Fruit fly (Drosophila melanogaster): Measurements from ENCODE around the gene Rev1.

The Rev1 gene

DNA sequence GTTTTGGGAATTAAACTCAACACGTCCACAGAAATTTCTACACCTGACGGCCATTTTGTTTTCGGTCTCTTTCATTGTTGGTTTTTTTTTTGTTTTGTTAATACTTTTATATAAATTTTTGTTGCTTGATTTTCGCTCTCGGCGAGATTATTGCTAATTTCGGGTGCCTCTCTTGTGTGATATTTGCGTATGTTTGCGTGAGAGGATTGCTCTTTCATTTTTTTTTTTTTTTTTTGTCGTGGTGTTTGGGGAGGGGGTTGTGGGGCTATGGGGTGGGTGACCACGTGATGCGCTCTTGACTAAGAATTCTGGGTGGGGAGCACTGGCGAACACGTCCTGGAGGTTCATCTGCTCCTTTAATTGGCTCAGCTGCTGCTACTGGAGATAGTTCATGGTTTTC lies 28.3 kb upstream of the Rev1 start:
- TF ChIP-seq CG8478 (optimal IDR thresholded peaks at IDR 0.05) = no peak
- no peak for TF ChIP-seq psq (optimal IDR thresholded peaks at IDR 0.05)
- TF ChIP-seq pan (optimal IDR thresholded peaks at IDR 0.05) = no peak
- TF ChIP-seq EcR (GFP tag; optimal IDR thresholded peaks at IDR 0.05) = no peak
- TF ChIP-seq Dll (optimal IDR thresholded peaks at IDR 0.05) = no peak
- TF ChIP-seq usp (GFP tag; optimal IDR thresholded peaks at IDR 0.05) = no peak

DNA sequence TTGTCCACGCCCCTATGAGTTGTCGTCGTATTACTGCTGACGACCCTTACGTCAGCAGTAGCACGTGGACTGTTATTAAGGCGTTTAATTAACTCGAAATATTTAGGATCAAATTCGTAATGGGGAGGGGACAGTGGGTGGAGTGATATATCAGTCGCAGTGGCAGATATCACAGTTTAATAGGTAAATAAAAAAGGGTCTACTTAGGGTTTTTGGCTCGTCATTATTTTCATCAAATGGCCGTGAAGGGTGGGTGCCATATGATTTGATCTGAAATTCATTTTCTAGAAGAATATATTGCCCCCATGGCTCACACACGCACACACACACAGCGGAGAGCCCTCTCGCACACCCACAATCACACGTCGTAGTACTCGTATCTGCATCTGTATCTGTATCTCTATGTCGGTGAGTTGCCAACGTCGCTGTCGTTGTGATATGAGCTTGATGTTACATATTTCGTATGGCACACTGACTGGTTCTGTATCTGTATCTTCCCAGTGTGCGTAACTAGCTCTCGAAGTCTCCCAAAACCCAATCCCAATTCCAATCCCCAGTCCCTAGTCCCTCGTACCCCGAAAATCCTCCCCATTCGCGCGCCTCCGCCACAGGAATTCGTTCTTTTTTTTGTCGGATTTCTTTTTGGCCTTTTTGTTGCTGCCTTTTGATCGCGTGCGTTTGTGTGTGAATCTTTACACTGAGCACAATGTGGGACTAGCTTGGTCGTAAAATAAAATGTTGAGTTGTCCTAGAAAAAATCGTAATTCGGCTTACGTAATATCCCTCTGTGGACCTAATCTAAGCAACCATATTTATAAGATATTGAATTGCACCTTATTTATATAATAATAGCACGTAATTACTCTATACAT lies 27.4 kb upstream of the Rev1 start:
- TF ChIP-seq pan (optimal IDR thresholded peaks at IDR 0.05) (no peak), CG8478 (optimal IDR thresholded peaks at IDR 0.05) (no peak), psq (optimal IDR thresholded peaks at IDR 0.05) (no peak), Dll (optimal IDR thresholded peaks at IDR 0.05) (no peak), EcR (GFP tag; optimal IDR thresholded peaks at IDR 0.05) (no peak), usp (GFP tag; optimal IDR thresholded peaks at IDR 0.05) (no peak)

dm6 chr3L:627370-627769 lies 26.8 kb upstream of the Rev1 start:
- no peak for TF ChIP-seq Dll (optimal IDR thresholded peaks at IDR 0.05)
- TF ChIP-seq psq (optimal IDR thresholded peaks at IDR 0.05) = no peak
- TF ChIP-seq pan (optimal IDR thresholded peaks at IDR 0.05) = no peak
- TF ChIP-seq CG8478 (optimal IDR thresholded peaks at IDR 0.05) = no peak

- TF ChIP-seq usp (GFP tag; optimal IDR thresholded peaks at IDR 0.05) (no peak), EcR (GFP tag; optimal IDR thresholded peaks at IDR 0.05) (peak in 1 of 2 experiments; percentile 61), psq (optimal IDR thresholded peaks at IDR 0.05) (no peak), CG8478 (optimal IDR thresholded peaks at IDR 0.05) (peak; percentile 49), pan (optimal IDR thresholded peaks at IDR 0.05) (no peak), Dll (optimal IDR thresholded peaks at IDR 0.05) (peak; percentile 70)
Measured at dm6 chr3L:627819-628601, 26.2 kb upstream of the Rev1 start.

DNA sequence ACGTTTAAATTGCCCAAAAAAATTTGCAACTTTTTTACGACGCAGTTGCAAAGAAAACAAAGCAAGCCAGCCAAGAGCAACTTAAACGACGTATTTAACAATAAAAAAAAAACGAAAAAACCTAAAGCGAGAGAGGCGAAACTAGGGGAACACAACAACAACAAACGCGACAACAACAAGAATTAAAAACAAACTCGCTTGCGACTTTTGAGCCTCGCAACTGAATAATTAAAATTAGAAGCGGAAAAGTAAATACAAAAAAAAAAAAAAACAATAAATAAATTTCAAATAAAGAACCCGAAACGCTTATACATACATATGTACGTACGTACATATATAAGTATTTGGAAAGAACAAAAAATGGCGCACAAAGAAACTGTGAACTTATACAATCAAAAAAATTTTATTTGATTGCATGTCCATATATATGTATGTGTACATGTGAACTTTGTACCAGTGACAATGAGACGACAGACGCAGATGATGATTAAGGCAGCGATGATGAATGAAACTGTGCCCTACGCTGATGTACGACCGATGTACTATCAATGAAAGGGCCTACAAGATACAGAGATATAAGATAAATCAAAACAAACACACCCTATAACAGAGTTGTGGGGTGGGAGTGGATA lies 25.4 kb upstream of the Rev1 start:
- no peak for TF ChIP-seq psq (optimal IDR thresholded peaks at IDR 0.05)
- TF ChIP-seq pan (optimal IDR thresholded peaks at IDR 0.05) = no peak

DNA sequence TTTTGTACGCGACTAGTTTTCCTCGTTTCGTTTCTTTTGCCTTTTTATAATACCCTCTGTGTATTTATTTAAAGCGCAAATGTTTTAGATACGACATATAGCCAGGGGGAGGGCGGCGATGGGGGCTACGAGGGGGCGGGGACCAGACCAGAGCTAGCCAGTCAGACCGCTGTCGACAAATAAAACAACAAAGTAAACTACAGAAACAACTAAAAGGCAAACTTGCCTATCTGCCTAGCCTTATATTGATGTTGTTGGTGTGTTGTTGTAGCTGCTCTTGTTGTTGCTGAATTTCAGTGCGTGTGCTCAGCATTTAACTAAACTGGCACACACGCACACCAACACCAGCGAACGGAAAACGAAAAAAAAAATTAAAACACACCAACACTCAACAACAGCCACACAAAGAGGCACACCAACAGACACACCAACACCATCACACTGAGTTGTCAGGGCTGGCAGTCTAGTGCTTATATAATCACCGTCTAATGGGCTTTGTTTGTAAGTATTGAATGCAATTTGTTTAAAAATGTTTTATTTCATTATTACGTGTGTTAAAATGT lies 24.7 kb upstream of the Rev1 start:
- TF ChIP-seq EcR (GFP tag; optimal IDR thresholded peaks at IDR 0.05) (no peak), usp (GFP tag; optimal IDR thresholded peaks at IDR 0.05) (no peak), pan (optimal IDR thresholded peaks at IDR 0.05) (no peak), psq (optimal IDR thresholded peaks at IDR 0.05) (no peak), Dll (optimal IDR thresholded peaks at IDR 0.05) (no peak), CG8478 (optimal IDR thresholded peaks at IDR 0.05) (no peak)

DNA sequence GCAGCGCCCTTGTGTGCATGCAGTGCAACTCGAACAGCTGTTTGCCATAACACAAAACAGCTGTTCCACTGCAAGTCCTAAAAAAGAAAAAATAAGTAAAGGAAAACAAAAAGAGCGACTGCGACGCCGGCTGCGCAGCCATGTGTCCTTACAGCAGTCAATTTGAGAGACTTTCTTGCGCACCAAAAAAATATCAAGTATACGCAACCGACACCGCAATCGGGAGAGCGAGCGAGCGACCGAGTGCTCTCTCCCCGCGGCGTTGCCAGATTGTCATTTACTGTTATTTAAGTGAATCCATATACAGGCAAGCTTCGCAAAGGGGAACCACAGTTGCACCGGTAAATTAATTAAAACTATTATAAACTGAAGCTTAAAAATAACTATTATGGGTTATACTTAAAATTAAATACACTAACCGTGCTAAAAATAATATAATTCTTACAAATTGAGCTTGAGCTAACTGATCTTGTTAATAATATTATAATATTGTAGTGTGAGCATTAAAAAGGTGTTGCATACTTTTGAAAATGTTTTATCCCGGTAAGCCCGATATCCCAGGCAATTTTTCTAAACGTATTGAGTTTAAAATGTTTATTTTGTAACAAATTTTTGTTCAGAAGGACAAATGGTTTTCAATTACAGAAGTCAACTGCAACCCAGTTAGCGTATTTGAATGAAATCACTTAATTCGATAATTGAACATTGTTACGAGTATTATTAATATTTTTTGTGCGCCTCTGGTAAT lies 24.1 kb upstream of the Rev1 start:
- TF ChIP-seq EcR (GFP tag; optimal IDR thresholded peaks at IDR 0.05) (no peak), usp (GFP tag; optimal IDR thresholded peaks at IDR 0.05) (no peak), pan (optimal IDR thresholded peaks at IDR 0.05) (no peak), psq (optimal IDR thresholded peaks at IDR 0.05) (no peak), CG8478 (optimal IDR thresholded peaks at IDR 0.05) (no peak), Dll (optimal IDR thresholded peaks at IDR 0.05) (peak; percentile 3)

DNA sequence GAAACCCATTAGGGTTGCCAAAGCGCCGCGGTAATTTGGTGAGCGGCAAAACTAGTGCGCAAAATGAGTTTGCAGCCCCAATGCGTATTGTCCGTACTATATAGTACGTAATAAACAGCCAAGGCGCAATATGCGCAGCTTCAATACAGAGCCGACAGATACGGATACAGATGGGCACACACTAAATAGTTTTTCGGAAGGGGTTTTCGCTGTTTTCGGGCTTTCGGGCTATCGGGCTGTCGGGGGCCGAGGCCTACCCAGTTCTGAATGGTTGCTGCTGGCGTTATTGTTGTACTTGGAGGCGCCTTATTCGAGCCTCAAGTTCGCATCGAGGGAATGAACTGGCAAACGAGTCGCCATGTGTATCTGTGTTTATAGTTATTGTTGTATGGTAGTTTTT lies 23.5 kb upstream of the Rev1 start:
- TF ChIP-seq EcR (GFP tag; optimal IDR thresholded peaks at IDR 0.05) = no peak
- TF ChIP-seq Dll (optimal IDR thresholded peaks at IDR 0.05) = peak; percentile 5
- no peak for TF ChIP-seq CG8478 (optimal IDR thresholded peaks at IDR 0.05)

- no peak for TF ChIP-seq Dll (optimal IDR thresholded peaks at IDR 0.05)
- no peak for TF ChIP-seq psq (optimal IDR thresholded peaks at IDR 0.05)
- TF ChIP-seq pan (optimal IDR thresholded peaks at IDR 0.05) = no peak
- TF ChIP-seq CG8478 (optimal IDR thresholded peaks at IDR 0.05) = no peak
- no peak for TF ChIP-seq usp (GFP tag; optimal IDR thresholded peaks at IDR 0.05)
- no peak for TF ChIP-seq EcR (GFP tag; optimal IDR thresholded peaks at IDR 0.05)
Measured at dm6 chr3L:632058-632457, 22.1 kb upstream of the Rev1 start.

- TF ChIP-seq EcR (GFP tag; optimal IDR thresholded peaks at IDR 0.05) (no peak), pan (optimal IDR thresholded peaks at IDR 0.05) (no peak), Dll (optimal IDR thresholded peaks at IDR 0.05) (no peak), usp (GFP tag; optimal IDR thresholded peaks at IDR 0.05) (no peak)
Measured at dm6 chr3L:633272-634254, 20.6 kb upstream of the Rev1 start.
